Fruit fly (Drosophila melanogaster) whole organism, prepupa: ENCODE measurements around the gene Tsp2A.

Experiments
- Blimp-1 ChIP-seq: fragments of 200-800 bp; sonication (Bioruptor generic); optimal IDR thresholded peaks from 3 replicates; lab custom pipeline; 2017; ENCODE audit warnings: missing biosample characterization, missing genetic modification characterization, mild to moderate bottlenecking, moderate library complexity, missing genetic modification reagents
- CG10631 ChIP-seq: fragments of 200-800 bp; sonication (Bioruptor generic); optimal IDR thresholded peaks from 2 replicates; lab custom pipeline; 2016; ENCODE audit warnings: missing biosample characterization, missing genetic modification characterization
- CG15336 ChIP-seq: fragments of 200-800 bp; sonication (Bioruptor generic); IDR thresholded peaks from 2 replicates; pipeline ENCODE4 v1.3.6; 2022; ENCODE audit warnings: missing biosample characterization, missing genetic modification characterization
- CG6792 ChIP-seq: fragments of 200-800 bp; sonication (Bioruptor generic); optimal IDR thresholded peaks from 3 replicates; lab custom pipeline; 2016; ENCODE audit warnings: missing biosample characterization, missing genetic modification characterization
- CG6854 ChIP-seq: fragments of 200-800 bp; sonication (Bioruptor generic); optimal IDR thresholded peaks from 2 replicates; lab custom pipeline; 2017; ENCODE audit warnings: missing biosample characterization, mild to moderate bottlenecking, missing genetic modification characterization
- CG7368 ChIP-seq: fragments of 200-800 bp; sonication (Bioruptor generic); optimal IDR thresholded peaks from 3 replicates; lab custom pipeline; 2016; ENCODE audit warnings: missing biosample characterization, missing genetic modification characterization
- OdsH ChIP-seq: fragments of 200-800 bp; sonication (Bioruptor generic); optimal IDR thresholded peaks from 3 replicates; lab custom pipeline; 2016; ENCODE audit warnings: missing biosample characterization, missing genetic modification characterization
- Sox102F ChIP-seq: fragments of 200-800 bp; sonication (Bioruptor generic); optimal IDR thresholded peaks from 2 replicates; lab custom pipeline; 2016; ENCODE audit warnings: missing biosample characterization, mild to moderate bottlenecking, missing genetic modification characterization
- cyc ChIP-seq: fragments of 200-800 bp; sonication (Bioruptor generic); optimal IDR thresholded peaks from 3 replicates; lab custom pipeline; 2016; ENCODE audit warnings: missing biosample characterization, missing genetic modification characterization
- eg ChIP-seq: fragments of 200-800 bp; sonication (Bioruptor generic); IDR thresholded peaks from 3 replicates; pipeline ENCODE4 v1.3.6; 2022; ENCODE audit warnings: missing biosample characterization, missing genetic modification characterization
- esn ChIP-seq: fragments of 200-800 bp; sonication (Bioruptor generic); optimal IDR thresholded peaks from 2 replicates; lab custom pipeline; 2016; ENCODE audit warnings: missing biosample characterization, mild to moderate bottlenecking, missing genetic modification characterization, moderate library complexity
- fkh ChIP-seq: fragments of 200-800 bp; sonication (Bioruptor generic); optimal IDR thresholded peaks from 3 replicates; lab custom pipeline; 2017; ENCODE audit warnings: missing biosample characterization, mild to moderate bottlenecking, missing genetic modification characterization, moderate library complexity
- lz ChIP-seq: fragments of 200-800 bp; sonication (Bioruptor generic); optimal IDR thresholded peaks from 3 replicates; lab custom pipeline; 2016; ENCODE audit warnings: missing biosample characterization, missing genetic modification characterization
- topi ChIP-seq: fragments of 200-800 bp; sonication (Bioruptor generic); optimal IDR thresholded peaks from 3 replicates; lab custom pipeline; 2016; ENCODE audit warnings: missing biosample characterization, missing genetic modification characterization

- TF ChIP-seq eg (GFP tag; lab: Robert Waterston, UW) = no peak
- TF ChIP-seq fkh = no peak
- TF ChIP-seq cyc (GFP tag; lab: Kevin White, UChicago) = no peak
- no peak for TF ChIP-seq topi (GFP tag; lab: Kevin White, UChicago)
- TF ChIP-seq Blimp-1 (GFP tag; lab: Kevin White, UChicago) = no peak
- TF ChIP-seq OdsH (GFP tag; lab: Kevin White, UChicago) = no peak
- no peak for TF ChIP-seq CG10631
- TF ChIP-seq lz = no peak
- no peak for TF ChIP-seq CG6792 (GFP tag; lab: Kevin White, UChicago)
- no peak for TF ChIP-seq esn
- TF ChIP-seq Sox102F (GFP tag; lab: Kevin White, UChicago) = no peak
- no peak for TF ChIP-seq CG7368 (GFP tag; lab: Kevin White, UChicago)
- no peak for TF ChIP-seq CG6854 (GFP tag; lab: Kevin White, UChicago)
- no peak for TF ChIP-seq CG15336 (GFP tag; lab: Robert Waterston, UW)
These were observed 26.3 kb downstream of the Tsp2A start for dm6 chrX:1372667-1373066.
